Worm (Caenorhabditis elegans) whole organism, L4 larva: ENCODE results near the gene Y4C6B.4.

ENCODE experiments used
- Y48G9A.11 ChIP-seq: fragments of 200-800 bp; sonication (Bioruptor generic); IDR thresholded peaks from 2 replicates; pipeline ENCODE4 v1.3.6; 2022; ENCODE audit warnings: missing genetic modification reagents, missing genetic modification characterization, missing compliant biosample characterization
- lin-13 ChIP-seq: fragments of 150-350 bp; optimal IDR thresholded peaks from 2 replicates; lab custom pipeline; 2014; ENCODE audit warnings: missing biosample characterization, missing genetic modification reagents, missing genetic modification characterization
- sdz-12 ChIP-seq: fragments of 200-800 bp; sonication (Bioruptor generic); optimal IDR thresholded peaks from 2 replicates; lab custom pipeline; 2018; ENCODE audit warnings: mild to moderate bottlenecking, missing genetic modification characterization, missing compliant biosample characterization
- snpc-4 ChIP-seq: fragments of 150-350 bp; optimal IDR thresholded peaks from 2 replicates; lab custom pipeline; 2014; ENCODE audit warnings: missing biosample characterization, missing genetic modification characterization
- unc-62 ChIP-seq, 3 experiments: fragments of 150-350 bp in 1 of 3; sonication (generic microtip); optimal IDR thresholded peaks in 2 of 3; peaks in 1 of 3; 1 replicate in 1 of 3; 2 replicates in 2 of 3; lab custom pipeline; 2014 to 2017; ENCODE audit warnings: missing biosample characterization in 3 of 3, missing genetic modification characterization in 3 of 3, missing genetic modification reagents in 3 of 3, missing genotype in 1 of 3

DNA sequence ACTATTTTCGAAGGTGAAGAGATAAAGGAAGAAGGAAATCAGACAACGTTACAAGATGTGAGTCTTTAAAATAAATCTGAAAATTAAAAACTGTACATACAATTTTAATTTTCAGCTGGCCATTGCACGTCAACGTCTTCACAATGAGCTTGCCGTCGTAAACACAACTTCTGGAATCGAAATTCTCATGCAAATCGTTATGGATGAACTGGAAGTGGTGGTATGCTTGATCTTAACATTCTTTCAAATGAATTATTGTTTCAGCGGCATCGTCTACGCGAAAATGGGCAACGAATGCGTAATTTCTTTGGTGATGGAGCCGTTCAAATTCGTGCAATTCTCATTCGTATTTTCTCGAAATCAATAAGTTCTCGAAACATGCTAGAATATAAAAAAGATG lies 28.3 kb downstream of the Y4C6B.4 start:
- TF ChIP-seq snpc-4 (tag; lab: Kevin White, UChicago) (no peak), lin-13 (GFP tag; lab: Kevin White, UChicago) (no peak), unc-62 (GFP tag; optimal IDR thresholded peaks at IDR 0.05 in 1 of 2; lab: Kevin White, UChicago) (peak in 1 of 2 experiments; percentile 96), unc-62 (tag; optimal IDR thresholded peaks at IDR 0.05; lab: Kevin White, UChicago) (no peak), sdz-12 (no peak), Y48G9A.11 (GFP tag; lab: Robert Waterston, UW) (no peak)
